Fruit fly (Drosophila melanogaster): ENCODE results near the gene tx.

dm6 chr3R:26432526-26432925 is 8.1 kb upstream of the tx start:
- peak; percentile 37 for TF ChIP-seq kay (GFP tag; ENCODE audit: borderline replicate concordance)
- no peak for TF ChIP-seq toe (GFP tag; optimal IDR thresholded peaks at IDR 0.05)
- no peak for TF ChIP-seq Mnt (GFP tag; optimal IDR thresholded peaks at IDR 0.05)
- TF ChIP-seq Crg-1 (GFP tag; optimal IDR thresholded peaks at IDR 0.05), result no peak
- no peak for TF ChIP-seq CG7101 (tag; optimal IDR thresholded peaks at IDR 0.05)
- no peak for TF ChIP-seq cic (GFP tag; optimal IDR thresholded peaks at IDR 0.05)
- TF ChIP-seq CG1620 (GFP tag; optimal IDR thresholded peaks at IDR 0.05), result no peak
- TF ChIP-seq tj (GFP tag; optimal IDR thresholded peaks at IDR 0.05), result no peak
- no peak for TF ChIP-seq CG12768 (GFP tag; optimal IDR thresholded peaks at IDR 0.05)

Data from whole organism, adult.